Fruit fly (Drosophila melanogaster): Measurements from ENCODE around the gene CG33159.

CG33159 gene

DNA sequence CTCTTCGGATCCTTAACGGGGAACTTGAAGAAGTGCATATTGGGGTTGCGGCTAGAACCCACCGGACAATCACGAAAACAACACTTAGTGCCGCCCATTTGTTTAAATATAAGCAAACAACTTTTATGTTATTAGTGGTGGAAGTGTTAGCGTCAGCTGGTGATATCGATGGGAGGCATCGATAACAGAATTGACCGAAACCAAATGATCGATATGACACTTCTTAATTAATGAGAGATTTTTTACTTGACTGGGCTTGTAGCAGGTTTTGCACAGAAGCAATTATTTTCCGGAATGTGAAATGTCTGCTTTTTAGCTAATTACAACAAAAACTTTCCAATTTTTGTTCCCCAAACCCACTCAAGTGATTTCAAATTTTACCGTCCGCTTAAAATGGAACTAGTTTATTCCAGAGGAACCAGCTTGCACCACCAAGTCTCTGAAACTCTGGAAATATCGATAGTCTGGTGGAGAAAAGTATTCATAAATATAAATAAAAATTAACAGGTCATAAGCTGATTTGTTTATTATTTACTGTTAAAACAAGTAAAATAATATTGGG lies 11.8 kb downstream of the CG33159 start, which contains the start of gene CG14965:
TSS of gene CG14965 (minus strand) at position 159 of the 562 bp plus-strand sequence.
- no peak for TF ChIP-seq toe (GFP tag; optimal IDR thresholded peaks at IDR 0.05)
- TF ChIP-seq CG11617 (GFP tag; optimal IDR thresholded peaks at IDR 0.05), result no peak
- TF ChIP-seq Mnt (GFP tag; optimal IDR thresholded peaks at IDR 0.05), result no peak
- TF ChIP-seq CG12768 (GFP tag; optimal IDR thresholded peaks at IDR 0.05), result no peak
- TF ChIP-seq CG1620 (GFP tag; optimal IDR thresholded peaks at IDR 0.05), result no peak
- TF ChIP-seq tj (GFP tag; optimal IDR thresholded peaks at IDR 0.05), result no peak
- TF ChIP-seq Crg-1 (GFP tag; optimal IDR thresholded peaks at IDR 0.05), result no peak
- TF ChIP-seq bab1 (GFP tag; optimal IDR thresholded peaks at IDR 0.05), result no peak
- no peak for TF ChIP-seq cnc (optimal IDR thresholded peaks at IDR 0.05)
- TF ChIP-seq cic (GFP tag; optimal IDR thresholded peaks at IDR 0.05), result no peak
- no peak for TF ChIP-seq ovo (GFP tag; optimal IDR thresholded peaks at IDR 0.05)
- no peak for TF ChIP-seq Clk (GFP tag; optimal IDR thresholded peaks at IDR 0.05)

DNA sequence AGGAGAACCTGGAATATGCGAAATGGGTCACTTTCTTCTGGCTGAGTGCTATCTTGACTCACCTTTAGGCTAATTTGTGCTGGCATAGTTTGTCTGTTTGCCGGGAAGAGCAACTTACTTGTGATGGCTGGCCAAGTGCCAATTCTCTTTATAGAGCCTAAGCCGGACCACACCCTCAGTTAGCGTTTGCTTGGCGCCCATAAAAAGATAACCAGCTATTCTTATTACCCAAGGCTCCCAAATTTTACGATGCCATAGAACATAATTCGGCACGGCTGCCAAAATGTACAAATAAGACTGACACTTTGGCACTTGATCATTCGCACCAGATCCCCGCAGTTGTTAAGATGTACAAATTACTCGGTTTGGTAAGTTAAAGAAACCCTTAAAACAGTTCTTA lies 14.6 kb downstream of the CG33159 start, which contains the start of the genes CG42525 and CG14958:
TSS of gene CG42525 (minus strand) at position 101 of the 400 bp plus-strand sequence.
TSS of gene CG14958 (plus strand) at position 332 of the 400 bp plus-strand sequence.
- TF ChIP-seq kay (GFP tag; ENCODE audit: borderline replicate concordance), result no peak
- no peak for TF ChIP-seq Crg-1 (GFP tag; optimal IDR thresholded peaks at IDR 0.05)
- no peak for TF ChIP-seq cnc (optimal IDR thresholded peaks at IDR 0.05)
- TF ChIP-seq ovo (GFP tag; optimal IDR thresholded peaks at IDR 0.05), result no peak
- no peak for TF ChIP-seq Clk (GFP tag; optimal IDR thresholded peaks at IDR 0.05)
- no peak for TF ChIP-seq CG14711 (tag; optimal IDR thresholded peaks at IDR 0.05)
- TF ChIP-seq Mnt (GFP tag; optimal IDR thresholded peaks at IDR 0.05), result no peak
- TF ChIP-seq CG12768 (GFP tag; optimal IDR thresholded peaks at IDR 0.05), result no peak
- no peak for TF ChIP-seq bab1 (GFP tag; optimal IDR thresholded peaks at IDR 0.05)
- no peak for TF ChIP-seq tj (GFP tag; optimal IDR thresholded peaks at IDR 0.05)
- TF ChIP-seq CG5204 (GFP tag; optimal IDR thresholded peaks at IDR 0.05), result no peak

dm6 chr3L:3187263-3187662 lies 17.0 kb downstream of the CG33159 start, which contains the start of gene CG14957:
CG14957 (plus strand) TSS chr3L:3187563.
- TF ChIP-seq Hr96 (GFP tag; optimal IDR thresholded peaks at IDR 0.05) (no peak), CG12768 (GFP tag; optimal IDR thresholded peaks at IDR 0.05) (peak; percentile 11), tj (GFP tag; optimal IDR thresholded peaks at IDR 0.05) (no peak), CG5204 (GFP tag; optimal IDR thresholded peaks at IDR 0.05) (no peak), CG7045 (GFP tag; optimal IDR thresholded peaks at IDR 0.05) (peak; percentile 55)

dm6 chr3L:3186364-3186763 lies 17.9 kb downstream of the CG33159 start, which contains the start of gene CG32284:
CG32284 (plus strand) TSS chr3L:3186664.
- TF ChIP-seq Mnt (GFP tag; optimal IDR thresholded peaks at IDR 0.05) (no peak), CG33017 (tag; optimal IDR thresholded peaks at IDR 0.05) (no peak), CG1620 (GFP tag; optimal IDR thresholded peaks at IDR 0.05) (no peak), CG11617 (GFP tag; optimal IDR thresholded peaks at IDR 0.05) (no peak), CG12768 (GFP tag; optimal IDR thresholded peaks at IDR 0.05) (no peak), CG5204 (GFP tag; optimal IDR thresholded peaks at IDR 0.05) (no peak), pad (GFP tag; optimal IDR thresholded peaks at IDR 0.05) (no peak), CG14711 (tag; optimal IDR thresholded peaks at IDR 0.05) (no peak), toe (GFP tag; optimal IDR thresholded peaks at IDR 0.05) (no peak), cic (GFP tag; optimal IDR thresholded peaks at IDR 0.05) (no peak), Clk (GFP tag; optimal IDR thresholded peaks at IDR 0.05) (no peak)

DNA sequence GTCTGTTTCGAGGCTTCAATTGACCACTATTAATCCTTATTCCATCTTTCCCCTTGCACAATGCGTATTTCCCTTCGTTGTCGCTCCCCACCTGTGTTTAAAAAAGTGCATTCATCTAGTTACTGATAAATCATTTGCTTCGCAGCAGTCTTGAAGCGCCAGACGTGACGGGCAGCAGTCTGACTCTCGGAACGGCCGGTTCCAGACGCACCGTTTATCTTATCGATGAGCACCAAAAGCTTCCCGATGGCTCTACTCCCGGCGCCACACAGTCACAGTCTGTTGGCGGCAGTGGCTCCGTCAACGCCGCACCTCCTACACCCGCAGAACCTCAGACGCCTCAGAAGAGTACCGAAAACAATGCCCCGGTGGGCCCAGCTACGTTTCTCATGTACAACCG lies 20.1 kb downstream of the CG33159 start, which contains the start of gene CG42494:
TSS of gene CG42494 (plus strand) at position 301 of the 400 bp plus-strand sequence.
- no peak for TF ChIP-seq kay (GFP tag; ENCODE audit: borderline replicate concordance)

DNA sequence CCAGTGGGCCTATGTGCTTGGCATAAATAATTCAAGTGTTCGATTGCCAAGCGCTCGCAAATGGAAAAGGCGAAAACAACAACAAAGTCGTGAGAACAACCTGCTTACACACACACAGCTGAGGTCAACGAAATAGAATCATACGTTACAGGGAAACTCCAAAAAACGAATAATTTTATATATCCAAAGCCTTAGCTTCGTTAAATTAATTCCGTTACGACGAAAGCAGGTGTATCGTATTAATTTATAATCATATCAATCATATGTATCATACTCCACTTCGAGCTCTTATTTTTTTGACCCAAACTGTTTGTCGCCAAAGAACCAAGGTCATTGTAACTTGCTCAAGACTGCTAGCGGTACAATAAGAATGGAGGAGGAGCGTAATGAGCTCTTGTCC lies 24.8 kb downstream of the CG33159 start:
- TF ChIP-seq CG12768 (GFP tag; optimal IDR thresholded peaks at IDR 0.05) (peak; percentile 18), kay (GFP tag; ENCODE audit: borderline replicate concordance) (no peak), cic (GFP tag; optimal IDR thresholded peaks at IDR 0.05) (no peak), pad (GFP tag; optimal IDR thresholded peaks at IDR 0.05) (peak; percentile 36), bab1 (GFP tag; optimal IDR thresholded peaks at IDR 0.05) (peak; percentile 93), CG14711 (tag; optimal IDR thresholded peaks at IDR 0.05) (peak; percentile 70), Crg-1 (GFP tag; optimal IDR thresholded peaks at IDR 0.05) (peak; percentile 11), toe (GFP tag; optimal IDR thresholded peaks at IDR 0.05) (peak; percentile 3), Mnt (GFP tag; optimal IDR thresholded peaks at IDR 0.05) (no peak), Hr96 (GFP tag; optimal IDR thresholded peaks at IDR 0.05) (peak; percentile 36), CG11617 (GFP tag; optimal IDR thresholded peaks at IDR 0.05) (peak; percentile 27), CG1620 (GFP tag; optimal IDR thresholded peaks at IDR 0.05) (peak; percentile 47), CG33017 (tag; optimal IDR thresholded peaks at IDR 0.05) (peak; percentile 73), ovo (GFP tag; optimal IDR thresholded peaks at IDR 0.05) (no peak), cnc (optimal IDR thresholded peaks at IDR 0.05) (no peak), tj (GFP tag; optimal IDR thresholded peaks at IDR 0.05) (peak; percentile 69), CG7045 (GFP tag; optimal IDR thresholded peaks at IDR 0.05) (peak; percentile 78), Clk (GFP tag; optimal IDR thresholded peaks at IDR 0.05) (no peak), CG7101 (tag; optimal IDR thresholded peaks at IDR 0.05) (peak; percentile 68), CG5204 (GFP tag; optimal IDR thresholded peaks at IDR 0.05) (no peak)

All from whole organism, adult.